Fruit fly (Drosophila melanogaster) whole organism, embryonic: ENCODE measurements around the gene Cyp1.
A peak's percentile ranks its signal among the peaks of the same experiment; 100 is the strongest.

Experiments used
- B-H2 ChIP-seq: fragments of 200-800 bp; sonication (Bioruptor generic); optimal IDR thresholded peaks from 2 replicates; lab custom pipeline; 2018; ENCODE audit warnings: missing biosample characterization, mild to moderate bottlenecking, missing genetic modification characterization
- Bgb ChIP-seq: fragments of 200-800 bp; sonication (Bioruptor generic); IDR thresholded peaks from 2 replicates; pipeline ENCODE4 v1.3.6; 2022; ENCODE audit warnings: missing biosample characterization, missing genetic modification characterization; ENCODE audit not compliant: partially characterized antibody
- C15 ChIP-seq: fragments of 200-800 bp; sonication (Bioruptor generic); IDR thresholded peaks from 3 replicates; pipeline ENCODE4 v1.3.6; 2022; ENCODE audit warnings: missing biosample characterization, missing genetic modification characterization
- CG1024 ChIP-seq: fragments of 200-800 bp; sonication (Bioruptor generic); IDR thresholded peaks from 2 replicates; pipeline ENCODE4 v1.3.6; 2022; ENCODE audit warnings: missing biosample characterization, missing genetic modification characterization
- CG10366 ChIP-seq: fragments of 200-800 bp; sonication (Bioruptor generic); IDR thresholded peaks from 2 replicates; pipeline ENCODE4 v1.3.6; 2022; ENCODE audit warnings: missing biosample characterization, missing genetic modification characterization
- CG11247 ChIP-seq: fragments of 200-800 bp; sonication (Bioruptor generic); IDR thresholded peaks from 2 replicates; pipeline ENCODE4 v1.3.6; 2022; ENCODE audit warnings: missing biosample characterization, missing genetic modification characterization
- CG11398 ChIP-seq: fragments of 200-800 bp; sonication (Bioruptor generic); optimal IDR thresholded peaks from 2 replicates; lab custom pipeline; 2016; ENCODE audit warnings: missing biosample characterization, missing genetic modification characterization
- CG11456 ChIP-seq: fragments of 200-800 bp; sonication (Bioruptor generic); IDR thresholded peaks from 3 replicates; pipeline ENCODE4 v1.3.6; 2022; ENCODE audit warnings: missing biosample characterization, missing genetic modification characterization
- CG14710 ChIP-seq: fragments of 200-800 bp; sonication (Bioruptor generic); optimal IDR thresholded peaks from 3 replicates; lab custom pipeline; 2019; ENCODE audit warnings: missing biosample characterization, mild to moderate bottlenecking, missing genetic modification characterization, moderate library complexity
- CG14965 ChIP-seq: fragments of 200-800 bp; sonication (Bioruptor generic); optimal IDR thresholded peaks from 2 replicates; lab custom pipeline; 2016; ENCODE audit warnings: missing biosample characterization, missing genetic modification characterization, borderline replicate concordance
- CG17361 ChIP-seq: fragments of 200-800 bp; sonication (Bioruptor generic); IDR thresholded peaks from 3 replicates; pipeline ENCODE4 v1.3.6; 2022; ENCODE audit warnings: missing biosample characterization, missing genetic modification characterization
- CG17802 ChIP-seq: fragments of 200-800 bp; sonication (Bioruptor generic); optimal IDR thresholded peaks from 2 replicates; lab custom pipeline; 2018; ENCODE audit warnings: missing biosample characterization, mild to moderate bottlenecking, missing genetic modification characterization, moderate library complexity
- CG30020 ChIP-seq: fragments of 200-800 bp; optimal IDR thresholded peaks from 2 replicates; lab custom pipeline; 2019; ENCODE audit warnings: missing biosample characterization, mild to moderate bottlenecking, missing genetic modification characterization, moderate library complexity
- CG34224 ChIP-seq: fragments of 200-800 bp; sonication (Bioruptor generic); IDR thresholded peaks from 3 replicates; pipeline ENCODE4 v1.3.6; 2022; ENCODE audit warnings: missing biosample characterization, missing genetic modification characterization; ENCODE audit not compliant: partially characterized antibody
- CG42726 ChIP-seq: fragments of 200-800 bp; sonication (Bioruptor generic); IDR thresholded peaks from 2 replicates; pipeline ENCODE4 v1.3.6; 2022; ENCODE audit warnings: missing biosample characterization, missing genetic modification characterization; ENCODE audit not compliant: partially characterized antibody
- CG43689 ChIP-seq: fragments of 200-800 bp; sonication (Bioruptor generic); IDR thresholded peaks from 2 replicates; pipeline ENCODE4 v1.3.6; 2022; ENCODE audit warnings: missing biosample characterization, missing genetic modification characterization
- CG4854 ChIP-seq: fragments of 200-800 bp; sonication (Bioruptor generic); optimal IDR thresholded peaks from 2 replicates; lab custom pipeline; 2016; ENCODE audit warnings: missing biosample characterization, missing genetic modification characterization, inconsistent platforms
- CG6272 ChIP-seq: fragments of 200-800 bp; sonication (Bioruptor generic); IDR thresholded peaks from 2 replicates; pipeline ENCODE4 v1.3.6; 2022; ENCODE audit warnings: missing biosample characterization, missing genetic modification characterization
- CG6654 ChIP-seq: fragments of 200-800 bp; sonication (Bioruptor generic); optimal IDR thresholded peaks from 2 replicates; lab custom pipeline; 2017; ENCODE audit warnings: missing biosample characterization, mild to moderate bottlenecking, missing genetic modification characterization
- CG7357 ChIP-seq: fragments of 200-800 bp; sonication (Bioruptor generic); IDR thresholded peaks from 3 replicates; pipeline ENCODE4 v1.3.6; 2022; ENCODE audit warnings: missing biosample characterization, missing genetic modification characterization
- CG9932 ChIP-seq: fragments of 200-800 bp; sonication (Bioruptor generic); IDR thresholded peaks from 2 replicates; pipeline ENCODE4 v1.3.6; 2022; ENCODE audit warnings: missing biosample characterization, missing genetic modification characterization
- D ChIP-seq, 2 experiments: fragments of 200-800 bp in 1 of 2; fragments of >200 bp in 1 of 2; sonication (Bioruptor generic) in 1 of 2; optimal IDR thresholded peaks; 2 replicates in 1 of 2; 3 replicates in 1 of 2; lab custom pipeline; 2017; ENCODE audit warnings: mild to moderate bottlenecking in 1 of 2, missing biosample characterization in 1 of 2, missing genetic modification characterization in 1 of 2, missing genetic modification reagents in 1 of 2
- Doc3 ChIP-seq: fragments of 200-800 bp; sonication (Bioruptor generic); IDR thresholded peaks from 3 replicates; pipeline ENCODE4 v1.3.6; 2022; ENCODE audit warnings: missing biosample characterization, missing genetic modification characterization; ENCODE audit not compliant: partially characterized antibody
- E2f2 ChIP-seq: fragments of 200-800 bp; sonication (Bioruptor generic); IDR thresholded peaks from 2 replicates; pipeline ENCODE4 v1.3.6; 2022; ENCODE audit warnings: missing biosample characterization, missing genetic modification characterization
- Ets97D ChIP-seq: fragments of 200-800 bp; sonication (Bioruptor generic); optimal IDR thresholded peaks from 3 replicates; lab custom pipeline; 2016; ENCODE audit warnings: missing biosample characterization, missing genetic modification characterization
- HLH4C ChIP-seq: fragments of 200-800 bp; sonication (Bioruptor generic); IDR thresholded peaks from 3 replicates; pipeline ENCODE4 v1.3.6; 2022; ENCODE audit warnings: missing biosample characterization, missing genetic modification characterization; ENCODE audit not compliant: partially characterized antibody
- Hand ChIP-seq: fragments of 200-800 bp; sonication (Bioruptor generic); optimal IDR thresholded peaks from 2 replicates; lab custom pipeline; 2017; ENCODE audit warnings: mild to moderate bottlenecking, missing biosample characterization, missing genetic modification reagents, missing genetic modification characterization
- Hmx ChIP-seq: fragments of 200-800 bp; sonication (Bioruptor generic); optimal IDR thresholded peaks from 2 replicates; lab custom pipeline; 2016; ENCODE audit warnings: missing biosample characterization, missing genetic modification characterization
- MBD-R2 ChIP-seq: fragments of 200-800 bp; sonication (Bioruptor generic); IDR thresholded peaks from 2 replicates; pipeline ENCODE4 v1.3.6; 2022; ENCODE audit warnings: missing biosample characterization, missing genetic modification characterization
- Mrtf ChIP-seq: fragments of 200-800 bp; sonication (Bioruptor generic); IDR thresholded peaks from 3 replicates; pipeline ENCODE4 v1.3.6; 2022; ENCODE audit warnings: missing biosample characterization, missing genetic modification characterization
- Sox100B ChIP-seq: fragments of 200-800 bp; sonication (Bioruptor generic); optimal IDR thresholded peaks from 3 replicates; lab custom pipeline; 2018; ENCODE audit warnings: missing biosample characterization, mild to moderate bottlenecking, missing genetic modification characterization
- Sry-δ ChIP-seq: fragments of 200-800 bp; sonication (Bioruptor generic); optimal IDR thresholded peaks from 2 replicates; lab custom pipeline; 2016; ENCODE audit warnings: missing biosample characterization, missing genetic modification characterization
- ab ChIP-seq: fragments of 200-800 bp; sonication (Bioruptor generic); optimal IDR thresholded peaks from 2 replicates; lab custom pipeline; 2016; ENCODE audit warnings: missing biosample characterization, missing genetic modification characterization
- amos ChIP-seq: fragments of 200-800 bp; sonication (Bioruptor generic); IDR thresholded peaks from 2 replicates; pipeline ENCODE4 v1.3.6; 2022; ENCODE audit warnings: missing biosample characterization, missing genetic modification characterization; ENCODE audit not compliant: partially characterized antibody
- gro ChIP-seq: fragments of 200-800 bp; sonication (Bioruptor generic); optimal IDR thresholded peaks from 2 replicates; lab custom pipeline; 2016; ENCODE audit warnings: missing biosample characterization, missing genetic modification characterization
- inv ChIP-seq: fragments of 200-800 bp; sonication (Bioruptor generic); IDR thresholded peaks from 2 replicates; pipeline ENCODE4 v1.3.6; 2022; ENCODE audit warnings: missing biosample characterization, missing genetic modification characterization; ENCODE audit not compliant: partially characterized antibody
- nerfin-2 ChIP-seq: fragments of 200-800 bp; sonication (Bioruptor generic); IDR thresholded peaks from 2 replicates; pipeline ENCODE4 v1.3.6; 2022; ENCODE audit warnings: missing biosample characterization, missing genetic modification characterization; ENCODE audit not compliant: partially characterized antibody
- pb ChIP-seq: fragments of 200-800 bp; sonication (Bioruptor generic); optimal IDR thresholded peaks from 3 replicates; lab custom pipeline; 2016; ENCODE audit warnings: missing biosample characterization, missing genetic modification characterization
- pfk ChIP-seq: fragments of 200-800 bp; sonication (Bioruptor generic); optimal IDR thresholded peaks from 2 replicates; lab custom pipeline; 2018; ENCODE audit warnings: missing biosample characterization, mild to moderate bottlenecking, missing genetic modification characterization, moderate library complexity
- phol ChIP-seq: fragments of 200-800 bp; sonication (Bioruptor generic); optimal IDR thresholded peaks from 3 replicates; lab custom pipeline; 2018; ENCODE audit warnings: missing biosample characterization, mild to moderate bottlenecking, missing genetic modification characterization, moderate library complexity
- pzg ChIP-seq: fragments of 200-800 bp; sonication (Bioruptor generic); optimal IDR thresholded peaks from 3 replicates; lab custom pipeline; 2018; ENCODE audit warnings: missing biosample characterization, mild to moderate bottlenecking, missing genetic modification characterization, moderate library complexity
- sr ChIP-seq: fragments of 200-800 bp; sonication (Bioruptor generic); IDR thresholded peaks from 3 replicates; pipeline ENCODE4 v1.3.6; 2022; ENCODE audit warnings: missing biosample characterization, missing genetic modification characterization
- ssp ChIP-seq: fragments of 200-800 bp; sonication (Bioruptor generic); IDR thresholded peaks from 2 replicates; pipeline ENCODE4 v1.3.6; 2022; ENCODE audit warnings: missing biosample characterization, missing genetic modification characterization
- stwl ChIP-seq: fragments of 200-800 bp; sonication (Bioruptor generic); optimal IDR thresholded peaks from 3 replicates; lab custom pipeline; 2018; ENCODE audit warnings: missing biosample characterization, mild to moderate bottlenecking, missing genetic modification characterization, moderate library complexity
- tap ChIP-seq: fragments of 200-800 bp; optimal IDR thresholded peaks from 3 replicates; lab custom pipeline; 2019; ENCODE audit warnings: missing biosample characterization, mild to moderate bottlenecking, missing genetic modification characterization, moderate library complexity
- vnd ChIP-seq: fragments of 200-800 bp; sonication (Bioruptor generic); IDR thresholded peaks from 3 replicates; pipeline ENCODE4 v1.3.6; 2022; ENCODE audit warnings: missing biosample characterization, missing genetic modification characterization; ENCODE audit not compliant: partially characterized antibody
- wek ChIP-seq: fragments of 200-800 bp; sonication (Bioruptor generic); optimal IDR thresholded peaks from 3 replicates; lab custom pipeline; 2018; ENCODE audit warnings: missing biosample characterization, mild to moderate bottlenecking, missing genetic modification characterization, moderate library complexity
- zf30C ChIP-seq: fragments of 200-800 bp; sonication (Bioruptor generic); optimal IDR thresholded peaks from 3 replicates; lab custom pipeline; 2018; ENCODE audit warnings: missing biosample characterization, mild to moderate bottlenecking, missing genetic modification characterization

Cyp1 gene

dm6 chrX:16331562-16332233, 11.5 kb upstream of the Cyp1 start:
- TF ChIP-seq Bgb = peak; percentile 89
- TF ChIP-seq Ets97D (GFP tag; lab: Kevin White, UChicago) = peak; percentile 19
- TF ChIP-seq CG11398 (GFP tag; lab: Kevin White, UChicago) = no peak
- peak; percentile 34 for TF ChIP-seq E2f2 (GFP tag; lab: Robert Waterston, UW)
- TF ChIP-seq tap (tag; lab: Kevin White, UChicago) = no peak
- TF ChIP-seq HLH4C = peak; percentile 68
- peak; percentile 58 for TF ChIP-seq pzg (GFP tag; lab: Kevin White, UChicago)
- peak; percentile 61; the same call in 2 of the 3 replicates for TF ChIP-seq vnd (GFP tag; lab: Robert Waterston, UW)
- TF ChIP-seq CG34224 (GFP tag; lab: Robert Waterston, UW) = peak; percentile 78
- no peak for TF ChIP-seq CG43689 (GFP tag; lab: Robert Waterston, UW)
- no peak for TF ChIP-seq CG6272
- peak; percentile 24 for TF ChIP-seq B-H2
- TF ChIP-seq Doc3 = peak; percentile 71
- peak; percentile 95 for TF ChIP-seq pfk (GFP tag; lab: Kevin White, UChicago)
- TF ChIP-seq CG30020 (tag; lab: Kevin White, UChicago) = peak; percentile 92
- TF ChIP-seq CG14965 (GFP tag; lab: Kevin White, UChicago) = no peak
- peak; percentile 91 for TF ChIP-seq amos (GFP tag; lab: Robert Waterston, UW)
- TF ChIP-seq inv (GFP tag; lab: Robert Waterston, UW) = peak; percentile 77
- TF ChIP-seq CG1024 (GFP tag; lab: Robert Waterston, UW) = 0 out of 2 replicates have a peak, but pooled peaks have one; percentile 10
- TF ChIP-seq nerfin-2 (GFP tag; lab: Robert Waterston, UW) = 0 out of 2 replicates have a peak, but pooled peaks have one; percentile 15
- peak; percentile 65 for TF ChIP-seq ssp (GFP tag; lab: Robert Waterston, UW)
- peak; percentile 47; the same call in 1 of the 2 replicates for TF ChIP-seq MBD-R2 (GFP tag; lab: Robert Waterston, UW)
- no peak for TF ChIP-seq pb
- no peak for TF ChIP-seq ab (GFP tag; lab: Kevin White, UChicago)
- no peak for TF ChIP-seq gro (GFP tag; lab: Kevin White, UChicago)
- no peak for TF ChIP-seq C15 (GFP tag; lab: Robert Waterston, UW)
- peak; percentile 89; the same call in 1 of the 2 replicates for TF ChIP-seq CG42726
- no peak for TF ChIP-seq CG4854
- peak; percentile 69 for TF ChIP-seq CG9932 (GFP tag; lab: Robert Waterston, UW)
- no peak for TF ChIP-seq CG11456
- peak; percentile 47 for TF ChIP-seq D (optimal IDR thresholded peaks at IDR 0.05; lab: Kevin White, UChicago)
- TF ChIP-seq D (GFP tag; optimal IDR thresholded peaks at IDR 0.05; lab: Kevin White, UChicago) = no peak
- TF ChIP-seq CG11247 (GFP tag; lab: Robert Waterston, UW) = no peak
- TF ChIP-seq CG10366 (GFP tag; lab: Robert Waterston, UW) = no peak
- peak; percentile 5 for TF ChIP-seq phol (tag; lab: Kevin White, UChicago)
- peak; percentile 60 for TF ChIP-seq zf30C (GFP tag; lab: Kevin White, UChicago)
- TF ChIP-seq CG6654 (GFP tag; lab: Kevin White, UChicago) = no peak
- TF ChIP-seq Sox100B = no peak
- TF ChIP-seq CG17361 (GFP tag; lab: Robert Waterston, UW) = 0 out of 3 replicates have a peak, but pooled peaks have one; percentile 10
- TF ChIP-seq wek = peak; percentile 2
- no peak for TF ChIP-seq Mrtf
- no peak for TF ChIP-seq sr
- TF ChIP-seq CG17802 (tag; lab: Kevin White, UChicago) = peak; percentile 78
- TF ChIP-seq Hand = no peak
- TF ChIP-seq Sry-δ (GFP tag; lab: Kevin White, UChicago) = peak; percentile 89
- TF ChIP-seq CG7357 (GFP tag; lab: Robert Waterston, UW) = peak; percentile 12; the same call in 2 of the 3 replicates
- TF ChIP-seq Hmx = no peak
- TF ChIP-seq CG14710 (tag; lab: Kevin White, UChicago) = peak; percentile 10
- peak; percentile 15 for TF ChIP-seq stwl (tag; lab: Kevin White, UChicago)
